Fruit fly (Drosophila melanogaster): ENCODE results near the gene Rubicon.

Rubicon gene

DNA sequence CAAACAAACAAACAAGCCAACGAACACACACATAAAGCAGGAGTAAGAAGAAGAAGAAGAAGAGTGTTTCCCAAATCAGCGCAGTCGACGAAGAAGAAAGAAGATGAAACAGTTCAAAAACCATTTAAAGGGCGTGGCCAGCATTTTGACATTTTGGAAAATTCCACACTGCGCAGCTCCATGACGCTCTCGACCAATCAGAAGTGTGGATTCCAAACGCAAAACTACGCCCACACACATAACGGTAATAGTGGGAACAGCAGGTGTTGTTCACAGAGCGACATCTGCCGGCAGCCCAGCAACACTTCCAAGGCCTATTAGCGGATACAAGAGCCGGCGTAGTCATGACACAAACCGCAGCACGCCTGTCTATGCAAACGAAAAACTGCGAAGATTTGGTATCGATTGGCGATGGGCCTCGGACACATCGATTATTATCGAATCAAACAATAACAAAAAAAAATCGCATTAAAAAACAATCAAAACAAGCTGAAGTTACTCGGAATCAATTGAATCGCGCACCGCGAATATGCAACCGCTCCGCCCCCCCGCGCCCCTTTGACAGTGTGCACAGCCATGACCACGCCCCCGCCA is at the start of gene Rubicon:
TSS of gene Rubicon (plus strand) at position 433 of the 594 bp plus-strand sequence.
- no peak for TF ChIP-seq noc (tag; optimal IDR thresholded peaks at IDR 0.05)

DNA sequence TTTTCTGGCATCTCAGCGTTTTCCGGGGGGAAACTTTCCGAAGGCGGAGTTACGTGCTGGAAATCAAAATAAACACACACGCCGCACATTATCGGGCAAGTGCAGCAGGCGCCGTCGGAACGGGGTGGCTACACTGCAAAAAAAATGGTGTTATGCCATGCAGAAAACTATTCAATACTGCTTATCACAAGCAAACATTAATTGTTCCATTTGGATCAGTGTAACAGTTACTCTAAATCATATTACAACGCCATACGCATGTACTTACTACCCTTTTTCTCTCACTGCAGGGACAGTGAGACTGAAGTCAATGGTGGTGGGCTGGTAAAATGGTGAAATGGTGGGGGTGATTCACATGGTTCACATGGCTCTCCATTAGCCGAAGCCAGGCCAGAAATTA is 49.7 kb upstream of the Rubicon start:
- no peak for TF ChIP-seq noc (tag; optimal IDR thresholded peaks at IDR 0.05)

- no peak for TF ChIP-seq noc (tag; optimal IDR thresholded peaks at IDR 0.05)
Measured at dm6 chrX:8634789-8635188, 42.1 kb upstream of the Rubicon start.

- TF ChIP-seq noc (tag; optimal IDR thresholded peaks at IDR 0.05) = no peak
Measured at dm6 chrX:8636114-8636929, 40.5 kb upstream of the Rubicon start.

DNA sequence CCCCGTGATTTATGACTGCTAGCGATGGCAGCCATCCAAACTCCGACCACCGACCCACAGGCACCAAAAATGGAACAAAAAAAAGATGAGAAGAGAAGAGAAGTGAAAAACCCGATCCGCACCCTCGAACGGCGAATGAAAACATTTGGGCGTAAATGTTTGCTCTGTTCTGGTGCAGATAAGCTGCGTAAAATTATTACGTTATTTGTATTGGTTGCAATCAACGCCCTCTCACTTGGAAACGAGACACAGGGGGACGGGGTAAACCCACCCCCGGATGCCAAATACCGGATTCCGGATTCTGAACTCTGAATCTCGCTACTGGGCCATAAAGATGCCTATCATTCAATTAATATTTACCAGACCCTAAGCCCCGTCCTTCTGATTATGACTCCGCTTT is 39.9 kb upstream of the Rubicon start:
- no peak for TF ChIP-seq noc (tag; optimal IDR thresholded peaks at IDR 0.05)

- no peak for TF ChIP-seq noc (tag; optimal IDR thresholded peaks at IDR 0.05)
Measured at dm6 chrX:8640636-8641216, 36.1 kb upstream of the Rubicon start.

DNA sequence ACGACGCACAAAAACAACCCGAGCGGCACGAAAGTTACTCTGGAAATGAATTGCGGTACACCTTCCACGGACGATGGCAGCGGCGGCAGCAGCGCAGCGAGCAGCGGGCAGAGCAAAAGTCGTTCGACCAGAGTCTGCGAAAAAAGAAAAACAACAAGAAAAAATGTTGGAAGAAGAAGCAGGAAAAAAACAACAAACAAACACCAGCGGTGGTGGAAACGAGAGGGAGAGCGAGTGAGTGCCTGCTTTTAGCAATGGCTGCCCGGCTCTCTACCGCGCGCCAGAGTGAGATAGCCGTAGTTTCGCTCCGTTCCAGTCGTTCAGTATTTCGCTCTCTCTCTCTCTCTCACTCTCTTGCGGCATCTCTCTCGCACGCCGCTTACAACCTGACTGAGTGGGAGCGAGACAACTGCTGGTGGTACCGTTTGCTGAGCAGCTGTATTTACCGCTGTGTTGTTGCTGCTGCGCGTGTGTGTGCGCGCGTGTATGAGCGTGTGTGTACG is 26.2 kb upstream of the Rubicon start, which contains the start of gene oc:
TSS of gene oc (minus strand) at position 51 of the 503 bp plus-strand sequence.
- peak; percentile 6 for TF ChIP-seq noc (tag; optimal IDR thresholded peaks at IDR 0.05)

- TF ChIP-seq noc (tag; optimal IDR thresholded peaks at IDR 0.05) = no peak
Measured at dm6 chrX:8653955-8654589, 22.8 kb upstream of the Rubicon start.

DNA sequence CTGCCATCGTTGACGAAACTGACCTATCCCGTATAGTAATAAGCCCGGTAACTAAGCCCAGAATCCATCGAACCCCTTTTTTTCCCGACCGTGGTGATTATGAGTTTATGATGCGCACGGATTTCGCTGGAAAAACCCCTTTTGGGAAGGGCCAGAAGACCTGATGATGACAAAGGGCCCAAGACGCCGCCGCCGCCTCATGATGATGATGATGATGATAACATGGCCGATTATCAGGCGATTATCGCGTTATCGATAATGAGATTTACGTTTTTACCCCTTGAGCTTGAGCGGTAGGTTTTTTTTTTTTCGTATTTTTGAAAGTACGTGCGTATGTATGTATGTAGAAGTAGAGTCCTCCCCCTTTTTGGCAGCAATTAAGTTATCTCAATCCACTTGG is 21.6 kb upstream of the Rubicon start:
- TF ChIP-seq noc (tag; optimal IDR thresholded peaks at IDR 0.05) = no peak

DNA sequence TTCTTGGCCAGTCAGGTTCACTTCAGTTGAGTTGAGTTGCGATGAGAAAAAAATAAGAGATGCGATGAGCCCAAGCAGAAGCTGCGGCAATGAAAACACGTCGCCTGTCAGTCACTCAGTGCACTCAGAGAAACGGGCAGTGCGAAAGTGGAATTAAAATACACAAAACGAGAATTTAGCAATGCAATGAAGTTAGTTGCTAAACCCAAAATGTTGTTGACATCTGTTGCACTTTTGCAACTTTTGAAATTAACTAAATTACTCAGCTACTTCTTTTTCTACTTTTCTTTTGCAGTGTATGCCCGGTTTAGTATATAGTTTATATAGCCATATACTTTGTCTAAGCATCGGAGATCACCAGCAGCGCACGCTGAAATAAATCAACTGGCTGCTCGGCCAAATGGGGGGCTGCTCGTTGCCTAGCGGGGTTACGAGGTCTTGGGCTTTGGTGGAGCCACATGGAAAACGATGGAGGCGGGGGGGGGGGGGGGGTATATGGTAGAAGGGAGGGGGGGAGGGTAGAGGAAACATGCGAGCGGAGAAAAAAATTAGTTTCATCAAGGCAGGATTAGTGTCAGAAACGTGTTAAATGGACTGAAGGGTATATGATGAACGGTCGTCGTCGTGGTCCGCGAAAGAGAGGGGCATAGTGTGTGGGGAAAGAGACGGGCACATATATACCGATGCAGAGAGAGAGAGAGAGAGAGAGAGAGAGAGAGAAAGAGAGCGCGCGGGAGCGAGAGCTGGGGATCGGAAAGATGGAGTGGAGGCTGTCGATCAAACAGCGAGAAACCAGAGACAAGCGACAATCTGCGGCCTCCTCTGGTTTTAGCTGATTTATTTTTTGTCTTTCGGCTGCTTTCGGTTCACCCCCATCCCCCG is 20.1 kb upstream of the Rubicon start:
- TF ChIP-seq noc (tag; optimal IDR thresholded peaks at IDR 0.05) = no peak

DNA sequence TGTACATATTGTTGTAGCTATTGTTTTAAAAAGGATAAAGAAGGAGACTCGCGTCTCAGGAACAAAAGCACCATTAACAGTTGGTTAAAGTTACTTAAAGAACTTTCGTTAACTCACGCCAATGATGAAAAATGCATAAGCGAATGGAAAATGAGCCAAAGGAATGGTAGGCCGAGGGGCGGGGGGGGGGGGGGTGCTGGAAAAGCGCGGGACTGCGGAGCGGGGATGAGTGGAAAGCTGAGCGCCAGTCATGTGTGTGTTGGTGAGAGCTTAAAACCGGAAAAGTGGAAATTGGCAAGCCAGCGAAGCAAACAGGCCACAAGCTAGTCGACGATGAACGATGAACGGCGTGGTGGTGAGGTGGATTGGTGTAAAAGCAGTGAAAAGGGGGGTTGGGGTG is 18.8 kb upstream of the Rubicon start:
- TF ChIP-seq noc (tag; optimal IDR thresholded peaks at IDR 0.05) = no peak

dm6 chrX:8660354-8660753 is 16.5 kb upstream of the Rubicon start:
- TF ChIP-seq noc (tag; optimal IDR thresholded peaks at IDR 0.05) = no peak

- no peak for TF ChIP-seq noc (tag; optimal IDR thresholded peaks at IDR 0.05)
Measured at dm6 chrX:8661162-8661807, 15.6 kb upstream of the Rubicon start.

DNA sequence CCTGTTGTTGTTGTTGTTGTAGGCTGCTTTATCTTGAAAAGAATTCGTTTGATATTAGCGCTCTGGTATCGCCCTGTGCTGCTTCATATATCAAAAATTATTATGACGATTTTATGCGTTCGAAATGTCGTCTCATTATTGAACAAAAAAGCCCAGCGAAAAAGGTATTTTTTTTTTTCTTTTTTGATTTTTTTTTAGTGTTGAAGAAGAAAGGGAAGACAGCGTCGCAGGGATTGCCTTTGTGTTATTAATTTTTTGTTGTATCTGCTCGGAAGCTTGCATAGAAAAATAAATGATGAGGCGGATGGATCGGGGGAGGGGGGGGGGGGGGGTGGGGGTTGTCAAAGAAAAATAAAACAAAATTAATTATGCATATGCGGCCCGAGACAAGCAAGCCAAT is 14.6 kb upstream of the Rubicon start:
- TF ChIP-seq noc (tag; optimal IDR thresholded peaks at IDR 0.05) = no peak

dm6 chrX:8663795-8664194 is 13.1 kb upstream of the Rubicon start:
- no peak for TF ChIP-seq noc (tag; optimal IDR thresholded peaks at IDR 0.05)

Measured in whole organism, larva.